Fruit fly (Drosophila melanogaster): ENCODE results near the gene CG17026.

Gene CG17026

dm6 chr3L:16021064-16021683 lies 46.0 kb downstream of the CG17026 start (continued):
- peak; percentile 45 for TF ChIP-seq Oli (tag; optimal IDR thresholded peaks at IDR 0.05)
- TF ChIP-seq ap (GFP tag; IDR thresholded peaks at IDR 0.05): no peak
- TF ChIP-seq CG17361 (GFP tag; IDR thresholded peaks at IDR 0.05): peak; percentile 70
- no peak for TF ChIP-seq tx (GFP tag; optimal IDR thresholded peaks at IDR 0.05)
- TF ChIP-seq vfl (GFP tag; optimal IDR thresholded peaks at IDR 0.05): no peak
- no peak for TF ChIP-seq eyg (GFP tag; optimal IDR thresholded peaks at IDR 0.05)
- TF ChIP-seq her (GFP tag; optimal IDR thresholded peaks at IDR 0.05): peak; percentile 28
- TF ChIP-seq CG15479 (GFP tag; optimal IDR thresholded peaks at IDR 0.05): no peak
- TF ChIP-seq ac (GFP tag; optimal IDR thresholded peaks at IDR 0.05): peak; percentile 69
- peak; percentile 59 for TF ChIP-seq dmrt99B (tag; optimal IDR thresholded peaks at IDR 0.05)
- TF ChIP-seq CG31224 (GFP tag; IDR thresholded peaks at IDR 0.05): no peak
- no peak for TF ChIP-seq CG10321 (GFP tag; IDR thresholded peaks at IDR 0.05)
- TF ChIP-seq lmd (GFP tag; IDR thresholded peaks at IDR 0.05): no peak
- peak; percentile 90 for TF ChIP-seq CG15696 (tag; optimal IDR thresholded peaks at IDR 0.05)
- no peak for TF ChIP-seq tap (tag; optimal IDR thresholded peaks at IDR 0.05)
- TF ChIP-seq CG31388 (GFP tag; optimal IDR thresholded peaks at IDR 0.05): no peak
- TF ChIP-seq lbe (GFP tag; optimal IDR thresholded peaks at IDR 0.05): no peak
- TF ChIP-seq Doc3 (GFP tag; IDR thresholded peaks at IDR 0.05; ENCODE audit: partially characterized antibody): no peak
- peak; percentile 4 for TF ChIP-seq CG9609 (GFP tag; optimal IDR thresholded peaks at IDR 0.05)
- no peak for TF ChIP-seq pfk (GFP tag; optimal IDR thresholded peaks at IDR 0.05)
- no peak for TF ChIP-seq HmgZ (tag; optimal IDR thresholded peaks at IDR 0.05)
- no peak for TF ChIP-seq NFAT (GFP tag; IDR thresholded peaks at IDR 0.05)
- TF ChIP-seq CG2120 (GFP tag; optimal IDR thresholded peaks at IDR 0.05): no peak
- no peak for TF ChIP-seq scrt (GFP tag; optimal IDR thresholded peaks at IDR 0.05)
- no peak for TF ChIP-seq Aef1 (GFP tag; IDR thresholded peaks at IDR 0.05)
- TF ChIP-seq gro (GFP tag; optimal IDR thresholded peaks at IDR 0.05): no peak
- TF ChIP-seq Ssrp (tag; optimal IDR thresholded peaks at IDR 0.05): peak; percentile 44
- peak; percentile 61 for TF ChIP-seq chn (GFP tag; optimal IDR thresholded peaks at IDR 0.05)
- TF ChIP-seq CG9215 (GFP tag; IDR thresholded peaks at IDR 0.05): no peak
- no peak for TF ChIP-seq CG11696 (GFP tag; IDR thresholded peaks at IDR 0.05)
- peak; percentile 42 for TF ChIP-seq Antp (GFP tag; optimal IDR thresholded peaks at IDR 0.05)
- TF ChIP-seq wdn (GFP tag; IDR thresholded peaks at IDR 0.05): no peak
- TF ChIP-seq slbo (GFP tag; IDR thresholded peaks at IDR 0.05): no peak
- no peak for TF ChIP-seq tup (GFP tag; optimal IDR thresholded peaks at IDR 0.05)
- TF ChIP-seq CG14050 (GFP tag; IDR thresholded peaks at IDR 0.05): no peak
- TF ChIP-seq NK7.1 (GFP tag; optimal IDR thresholded peaks at IDR 0.05): no peak
- TF ChIP-seq CG8281 (tag; optimal IDR thresholded peaks at IDR 0.05): no peak
- no peak for TF ChIP-seq Drgx (GFP tag; IDR thresholded peaks at IDR 0.05)
- TF ChIP-seq odd (GFP tag; optimal IDR thresholded peaks at IDR 0.05): no peak
- no peak for TF ChIP-seq CG3995 (GFP tag; optimal IDR thresholded peaks at IDR 0.05)
- peak; percentile 78 for TF ChIP-seq ara (GFP tag; IDR thresholded peaks at IDR 0.05)
- peak; percentile 30 for TF ChIP-seq Bdp1 (GFP tag; optimal IDR thresholded peaks at IDR 0.05)
- no peak for TF ChIP-seq gfzf (GFP tag; optimal IDR thresholded peaks at IDR 0.05)
- TF ChIP-seq Hr3 (GFP tag; optimal IDR thresholded peaks at IDR 0.05): peak; percentile 21
- TF ChIP-seq C15 (GFP tag; IDR thresholded peaks at IDR 0.05): no peak
- no peak for TF ChIP-seq CG9797 (GFP tag; optimal IDR thresholded peaks at IDR 0.05)
- TF ChIP-seq gce (GFP tag; IDR thresholded peaks at IDR 0.05): 0 out of 3 replicates have a peak, but pooled peaks have one; percentile 56
- no peak for TF ChIP-seq lov (optimal IDR thresholded peaks at IDR 0.05)
- TF ChIP-seq lov (GFP tag; IDR thresholded peaks at IDR 0.05): peak; percentile 73; the same call in 1 of the 3 replicates
- peak; percentile 20 for TF ChIP-seq CG12942 (GFP tag; optimal IDR thresholded peaks at IDR 0.05)
- TF ChIP-seq grn (GFP tag; optimal IDR thresholded peaks at IDR 0.05): no peak
- no peak for TF ChIP-seq BtbVII (GFP tag; optimal IDR thresholded peaks at IDR 0.05)

Measured in whole organism, embryonic.